Worm (Caenorhabditis elegans) whole organism, L4 larva: Measurements from ENCODE around the gene sec-16A.1.

Experiments
- arid-1 ChIP-seq: fragments of 200-800 bp; sonication (Bioruptor generic); conservative IDR thresholded peaks from 2 replicates; pipeline ENCODE4 v1.3.6; 2022; ENCODE audit warnings: missing genetic modification reagents, missing genetic modification characterization, missing compliant biosample characterization
- ceh-82 ChIP-seq: sonication (generic microtip); optimal IDR thresholded peaks from 2 replicates; lab custom pipeline; 2017; ENCODE audit warnings: missing biosample characterization, missing genetic modification characterization
- lin-1 ChIP-seq: fragments of 200-800 bp; sonication (Bioruptor generic); IDR thresholded peaks from 2 replicates; pipeline ENCODE4 v1.3.6; 2022; ENCODE audit warnings: missing genetic modification reagents, missing genetic modification characterization, missing compliant biosample characterization
- lsy-2 ChIP-seq, 2 experiments: fragments of 150-350 bp in 1 of 2; sonication (generic microtip) in 1 of 2; optimal IDR thresholded peaks; 2 replicates each; lab custom pipeline; 2014 to 2017; ENCODE audit warnings: missing biosample characterization in 2 of 2, missing genetic modification characterization in 2 of 2
- nhr-41 ChIP-seq: fragments of 200-800 bp; sonication (Bioruptor generic); IDR thresholded peaks from 2 replicates; pipeline ENCODE4 v1.3.6; 2022; ENCODE audit warnings: missing genetic modification reagents, missing genetic modification characterization, missing compliant biosample characterization
- nhr-76 ChIP-seq: fragments of 150-350 bp; optimal IDR thresholded peaks from 2 replicates; lab custom pipeline; 2014; ENCODE audit warnings: missing biosample characterization, missing genetic modification characterization
- set-16 ChIP-seq: fragments of 200-800 bp; sonication (Bioruptor generic); IDR thresholded peaks from 2 replicates; pipeline ENCODE4 v1.3.6; 2022; ENCODE audit warnings: missing genetic modification reagents, missing genetic modification characterization, missing compliant biosample characterization
- unc-39 ChIP-seq: sonication (generic microtip); optimal IDR thresholded peaks from 2 replicates; lab custom pipeline; 2017; ENCODE audit warnings: missing biosample characterization, missing genetic modification characterization
- zfp-2 ChIP-seq: sonication (generic microtip); optimal IDR thresholded peaks from 2 replicates; lab custom pipeline; 2016; ENCODE audit warnings: mild to moderate bottlenecking, missing genetic modification characterization, missing compliant biosample characterization
- ztf-7 ChIP-seq: fragments of 150-350 bp; optimal IDR thresholded peaks from 2 replicates; lab custom pipeline; 2014; ENCODE audit warnings: missing biosample characterization, missing genetic modification characterization

- no peak for TF ChIP-seq set-16
- TF ChIP-seq ceh-82: no peak
- no peak for TF ChIP-seq zfp-2 (tag; lab: Kevin White, UChicago)
- no peak for TF ChIP-seq nhr-76 (tag; lab: Kevin White, UChicago)
- no peak for TF ChIP-seq ztf-7 (tag; lab: Kevin White, UChicago)
- TF ChIP-seq nhr-41 (GFP tag; lab: Robert Waterston, UW): no peak
- TF ChIP-seq lin-1 (GFP tag; lab: Robert Waterston, UW): no peak
- no peak for TF ChIP-seq unc-39 (tag; lab: Kevin White, UChicago)
- TF ChIP-seq lsy-2 (tag; optimal IDR thresholded peaks at IDR 0.05; lab: Kevin White, UChicago): no peak
- no peak for TF ChIP-seq arid-1 (GFP tag; lab: Robert Waterston, UW)
Observed at ce11 chrIII:9112479-9112878, 13.2 kb upstream of the sec-16A.1 start.
